Worm (Caenorhabditis elegans): ENCODE data around the gene F55B11.5.

ce11 chrIV:14437391-14437790, 9.9 kb downstream of the F55B11.5 start:
- TF ChIP-seq unc-39 (tag; optimal IDR thresholded peaks at IDR 0.05) (no peak), nhr-28 (tag; optimal IDR thresholded peaks at IDR 0.05) (no peak), lsy-2 (tag; optimal IDR thresholded peaks at IDR 0.05) (no peak), nhr-12 (tag; optimal IDR thresholded peaks at IDR 0.05) (no peak)
